Fruit fly (Drosophila melanogaster) whole organism, wandering third instar larva: ENCODE data around the gene CG12362.

ENCODE experiments used
- Abd-B ChIP-seq: fragments of >200 bp; optimal IDR thresholded peaks from 2 replicates; lab custom pipeline; 2017; ENCODE audit warnings: missing biosample characterization, missing genetic modification characterization
- CG32264 ChIP-seq: fragments of 200-800 bp; sonication (Bioruptor generic); optimal IDR thresholded peaks from 2 replicates; lab custom pipeline; 2016; ENCODE audit warnings: missing biosample characterization, missing genetic modification characterization
- CG9705 ChIP-seq: fragments of 200-800 bp; sonication (Bioruptor generic); optimal IDR thresholded peaks from 2 replicates; lab custom pipeline; 2018; ENCODE audit warnings: missing biosample characterization, mild to moderate bottlenecking, missing genetic modification characterization
- CrebA ChIP-seq: fragments of 200-800 bp; sonication (Bioruptor generic); optimal IDR thresholded peaks from 2 replicates; lab custom pipeline; 2016; ENCODE audit warnings: missing biosample characterization, mild to moderate bottlenecking, missing genetic modification characterization, borderline replicate concordance
- Dfd ChIP-seq: fragments of >200 bp; optimal IDR thresholded peaks from 2 replicates; lab custom pipeline; 2017; ENCODE audit warnings: missing biosample characterization, missing genetic modification characterization
- GATAd ChIP-seq: sonication (Bioruptor generic); optimal IDR thresholded peaks from 2 replicates; lab custom pipeline; 2016; ENCODE audit warnings: missing biosample characterization, missing genetic modification characterization
- HLH106 ChIP-seq: fragments of 200-800 bp; optimal IDR thresholded peaks from 3 replicates; lab custom pipeline; 2019; ENCODE audit warnings: missing biosample characterization, mild to moderate bottlenecking, missing genetic modification characterization, moderate library complexity
- Hr83 ChIP-seq: fragments of 200-300 bp; sonication (Bioruptor generic); optimal IDR thresholded peaks from 2 replicates; lab custom pipeline; 2016; ENCODE audit warnings: missing biosample characterization, mild to moderate bottlenecking, missing genetic modification characterization, moderate library complexity; ENCODE audit not compliant: poor library complexity, severe bottlenecking
- Jra ChIP-seq: sonication (Bioruptor generic); optimal IDR thresholded peaks from 2 replicates; lab custom pipeline; 2016; ENCODE audit warnings: missing biosample characterization, missing genetic modification characterization
- Mio ChIP-seq: sonication (Bioruptor generic); optimal IDR thresholded peaks from 2 replicates; lab custom pipeline; 2016; ENCODE audit warnings: missing biosample characterization, missing genetic modification characterization
- Myc ChIP-seq: fragments of >200 bp; optimal IDR thresholded peaks from 2 replicates; lab custom pipeline; 2017
- OdsH ChIP-seq: fragments of 200-800 bp; sonication (Bioruptor generic); optimal IDR thresholded peaks from 2 replicates; lab custom pipeline; 2016; ENCODE audit warnings: missing biosample characterization, mild to moderate bottlenecking, missing genetic modification characterization
- Rel ChIP-seq, 2 experiments: fragments of 200-800 bp; sonication (Bioruptor generic) in 1 of 2; optimal IDR thresholded peaks; 2 replicates in 1 of 2; 3 replicates in 1 of 2; lab custom pipeline; 2016 to 2019; ENCODE audit warnings: mild to moderate bottlenecking in 2 of 2, missing biosample characterization in 2 of 2, missing genetic modification characterization in 2 of 2, moderate library complexity in 1 of 2
- Vsx2 ChIP-seq: fragments of 200-300, 225-300 bp; sonication (Bioruptor generic); optimal IDR thresholded peaks from 2 replicates; lab custom pipeline; 2018; ENCODE audit warnings: missing biosample characterization, missing genetic modification characterization; ENCODE audit not compliant: partially characterized antibody
- brk ChIP-seq: fragments of 200-800 bp; sonication (Bioruptor generic); optimal IDR thresholded peaks from 2 replicates; lab custom pipeline; 2016; ENCODE audit warnings: missing biosample characterization, mild to moderate bottlenecking, missing genetic modification characterization
- dl ChIP-seq, 2 experiments: fragments of 175-275, 200-275 bp in 1 of 2; fragments of 200-275 bp in 1 of 2; sonication (Bioruptor generic); optimal IDR thresholded peaks; lab custom pipeline; 2018; ENCODE audit warnings: mild to moderate bottlenecking in 2 of 2, missing biosample characterization in 2 of 2, missing genetic modification characterization in 2 of 2, moderate library complexity in 2 of 2; ENCODE audit not compliant: partially characterized antibody in 2 of 2, insufficient read depth in 1 of 2
- dmrt93B ChIP-seq: fragments of 200-800 bp; sonication (Bioruptor generic); optimal IDR thresholded peaks from 2 replicates; lab custom pipeline; 2018; ENCODE audit warnings: missing biosample characterization, mild to moderate bottlenecking, missing genetic modification characterization
- dsf ChIP-seq: sonication (Bioruptor generic); optimal IDR thresholded peaks from 2 replicates; lab custom pipeline; 2016; ENCODE audit warnings: missing biosample characterization, missing genetic modification characterization, borderline replicate concordance
- ey ChIP-seq: fragments of 200-800 bp; sonication (Bioruptor generic); optimal IDR thresholded peaks from 2 replicates; lab custom pipeline; 2016; ENCODE audit warnings: missing biosample characterization, missing genetic modification characterization
- foxo ChIP-seq, 2 experiments: fragments of 200-800 bp; sonication (Bioruptor generic); optimal IDR thresholded peaks; 2 replicates in 1 of 2; 3 replicates in 1 of 2; lab custom pipeline; 2016 to 2017; ENCODE audit warnings: missing biosample characterization in 2 of 2, missing genetic modification characterization in 2 of 2
- fru ChIP-seq: fragments of 200-800 bp; sonication (Bioruptor generic); optimal IDR thresholded peaks from 3 replicates; lab custom pipeline; 2016; ENCODE audit warnings: missing biosample characterization, mild to moderate bottlenecking, missing genetic modification characterization
- h ChIP-seq: fragments of 200-800 bp; sonication (Bioruptor generic); optimal IDR thresholded peaks from 3 replicates; lab custom pipeline; 2016; ENCODE audit warnings: missing biosample characterization, mild to moderate bottlenecking, missing genetic modification characterization
- jim ChIP-seq: fragments of 175-275, 200-325 bp; sonication (Bioruptor generic); optimal IDR thresholded peaks from 2 replicates; lab custom pipeline; 2016; ENCODE audit warnings: missing biosample characterization, mild to moderate bottlenecking, missing genetic modification characterization
- lola ChIP-seq: fragments of >200 bp; optimal IDR thresholded peaks from 2 replicates; lab custom pipeline; 2017; ENCODE audit warnings: missing biosample characterization, missing genetic modification characterization
- pan ChIP-seq: fragments of >200 bp; optimal IDR thresholded peaks from 2 replicates; lab custom pipeline; 2017
- rgr ChIP-seq: fragments of 200-800 bp; sonication (Bioruptor generic); optimal IDR thresholded peaks from 3 replicates; lab custom pipeline; 2016; ENCODE audit warnings: missing biosample characterization, mild to moderate bottlenecking, missing genetic modification characterization
- sage ChIP-seq: fragments of 200-800 bp; sonication (Bioruptor generic); optimal IDR thresholded peaks from 2 replicates; lab custom pipeline; 2016; ENCODE audit warnings: missing biosample characterization, mild to moderate bottlenecking, missing genetic modification characterization
- sv ChIP-seq: fragments of 200-800 bp; sonication (Bioruptor generic); optimal IDR thresholded peaks from 3 replicates; lab custom pipeline; 2016; ENCODE audit warnings: missing biosample characterization, missing genetic modification characterization
- tai ChIP-seq: sonication (Bioruptor generic); optimal IDR thresholded peaks from 2 replicates; lab custom pipeline; 2016; ENCODE audit warnings: missing biosample characterization, missing genetic modification characterization
- usp ChIP-seq: fragments of >200 bp; optimal IDR thresholded peaks from 2 replicates; lab custom pipeline; 2017; ENCODE audit warnings: missing biosample characterization, missing genetic modification characterization
- woc ChIP-seq: sonication (Bioruptor generic); optimal IDR thresholded peaks from 2 replicates; lab custom pipeline; 2016; ENCODE audit warnings: missing biosample characterization, mild to moderate bottlenecking, missing genetic modification characterization

The CG12362 gene

dm6 chr3L:10389143-10389542 is 23.5 kb upstream of the CG12362 start:
- TF ChIP-seq GATAd (GFP tag; lab: Kevin White, UChicago) (no peak), sv (no peak), jim (GFP tag; lab: Kevin White, UChicago) (no peak), tai (GFP tag; lab: Kevin White, UChicago) (no peak), rgr (GFP tag; lab: Kevin White, UChicago) (no peak), HLH106 (tag; lab: Kevin White, UChicago) (no peak), dl (GFP tag; optimal IDR thresholded peaks at IDR 0.05; lab: Kevin White, UChicago; ENCODE audit: insufficient read depth in 1 of 2, partially characterized antibody in 2 of 2) (no peak), h (GFP tag; lab: Kevin White, UChicago) (no peak)

dm6 chr3L:10389900-10390299 is 22.7 kb upstream of the CG12362 start:
- TF ChIP-seq foxo (GFP tag; optimal IDR thresholded peaks at IDR 0.05; lab: Kevin White, UChicago) (no peak), CrebA (GFP tag; lab: Kevin White, UChicago) (no peak), OdsH (GFP tag; lab: Kevin White, UChicago) (no peak), ey (no peak), Mio (no peak), CG32264 (GFP tag; lab: Kevin White, UChicago) (no peak), usp (GFP tag; lab: Kevin White, UChicago) (no peak), Jra (no peak), fru (GFP tag; lab: Kevin White, UChicago) (no peak), Hr83 (no peak), Rel (GFP tag; optimal IDR thresholded peaks at IDR 0.05; lab: Kevin White, UChicago) (no peak), Rel (tag; optimal IDR thresholded peaks at IDR 0.05; lab: Kevin White, UChicago) (no peak), Vsx2 (GFP tag; lab: Kevin White, UChicago) (no peak), woc (no peak), brk (GFP tag; lab: Kevin White, UChicago) (no peak), dsf (GFP tag; lab: Kevin White, UChicago) (no peak), lola (GFP tag; lab: Kevin White, UChicago) (no peak), CG9705 (GFP tag; lab: Kevin White, UChicago) (no peak), h (GFP tag; lab: Kevin White, UChicago) (no peak), Dfd (GFP tag; lab: Kevin White, UChicago) (no peak)

- no peak for TF ChIP-seq Myc
- TF ChIP-seq OdsH (GFP tag; lab: Kevin White, UChicago), result no peak
- TF ChIP-seq CrebA (GFP tag; lab: Kevin White, UChicago), result no peak
- no peak for TF ChIP-seq dmrt93B (GFP tag; lab: Kevin White, UChicago)
- TF ChIP-seq sage (GFP tag; lab: Kevin White, UChicago), result no peak
- no peak for TF ChIP-seq usp (GFP tag; lab: Kevin White, UChicago)
- no peak for TF ChIP-seq rgr (GFP tag; lab: Kevin White, UChicago)
- no peak for TF ChIP-seq pan (lab: Kevin White, UChicago)
- no peak for TF ChIP-seq lola (GFP tag; lab: Kevin White, UChicago)
- TF ChIP-seq ey, result no peak
- TF ChIP-seq CG9705 (GFP tag; lab: Kevin White, UChicago), result no peak
- TF ChIP-seq HLH106 (tag; lab: Kevin White, UChicago), result no peak
These were observed 21.7 kb upstream of the CG12362 start for dm6 chr3L:10390947-10391346.

dm6 chr3L:10392049-10392448 is 20.6 kb upstream of the CG12362 start:
- TF ChIP-seq Abd-B (GFP tag; lab: Kevin White, UChicago), result no peak

- TF ChIP-seq pan (lab: Kevin White, UChicago), result no peak
- no peak for TF ChIP-seq ey
- no peak for TF ChIP-seq Myc
- TF ChIP-seq, all 38 proteins: peak for 0
These were observed 19.9 kb upstream of the CG12362 start for dm6 chr3L:10392585-10393258.
